Fruit fly (Drosophila melanogaster) whole organism, wandering third instar larva: Measurements from ENCODE around the gene CG11334.

Experiments used
- CG9705 ChIP-seq: fragments of 200-800 bp; sonication (Bioruptor generic); optimal IDR thresholded peaks from 2 replicates; lab custom pipeline; 2018; ENCODE audit warnings: missing biosample characterization, mild to moderate bottlenecking, missing genetic modification characterization
- CrebA ChIP-seq: fragments of 200-800 bp; sonication (Bioruptor generic); optimal IDR thresholded peaks from 2 replicates; lab custom pipeline; 2016; ENCODE audit warnings: missing biosample characterization, mild to moderate bottlenecking, missing genetic modification characterization, borderline replicate concordance
- Dif ChIP-seq: fragments of 200-275, 200-300 bp; sonication (Bioruptor generic); optimal IDR thresholded peaks from 2 replicates; lab custom pipeline; 2018; ENCODE audit warnings: missing biosample characterization, missing genetic modification characterization; ENCODE audit not compliant: partially characterized antibody
- Hr78 ChIP-seq: fragments of >200 bp; optimal IDR thresholded peaks from 2 replicates; lab custom pipeline; 2017; ENCODE audit warnings: missing biosample characterization, missing genetic modification characterization
- Mio ChIP-seq: sonication (Bioruptor generic); optimal IDR thresholded peaks from 2 replicates; lab custom pipeline; 2016; ENCODE audit warnings: missing biosample characterization, missing genetic modification characterization
- Rel ChIP-seq, 2 experiments: fragments of 200-800 bp; sonication (Bioruptor generic) in 1 of 2; optimal IDR thresholded peaks; 2 replicates in 1 of 2; 3 replicates in 1 of 2; lab custom pipeline; 2016 to 2019; ENCODE audit warnings: mild to moderate bottlenecking in 2 of 2, missing biosample characterization in 2 of 2, missing genetic modification characterization in 2 of 2, moderate library complexity in 1 of 2
- Vsx2 ChIP-seq: fragments of 200-300, 225-300 bp; sonication (Bioruptor generic); optimal IDR thresholded peaks from 2 replicates; lab custom pipeline; 2018; ENCODE audit warnings: missing biosample characterization, missing genetic modification characterization; ENCODE audit not compliant: partially characterized antibody
- br ChIP-seq: fragments of 200-800 bp; sonication (Bioruptor generic); optimal IDR thresholded peaks from 2 replicates; lab custom pipeline; 2016; ENCODE audit warnings: missing biosample characterization, missing genetic modification characterization
- brk ChIP-seq: fragments of 200-800 bp; sonication (Bioruptor generic); optimal IDR thresholded peaks from 2 replicates; lab custom pipeline; 2016; ENCODE audit warnings: missing biosample characterization, mild to moderate bottlenecking, missing genetic modification characterization
- lola ChIP-seq: fragments of >200 bp; optimal IDR thresholded peaks from 2 replicates; lab custom pipeline; 2017; ENCODE audit warnings: missing biosample characterization, missing genetic modification characterization
- pan ChIP-seq: fragments of >200 bp; optimal IDR thresholded peaks from 2 replicates; lab custom pipeline; 2017
- psq ChIP-seq: fragments of 200-800 bp; sonication (Bioruptor generic); optimal IDR thresholded peaks from 3 replicates; lab custom pipeline; 2017; ENCODE audit warnings: missing biosample characterization, mild to moderate bottlenecking, missing genetic modification characterization, moderate library complexity
- usp ChIP-seq: fragments of >200 bp; optimal IDR thresholded peaks from 2 replicates; lab custom pipeline; 2017; ENCODE audit warnings: missing biosample characterization, missing genetic modification characterization

dm6 chr3R:31482117-31482516 lies 19.3 kb upstream of the CG11334 start:
- TF ChIP-seq Vsx2 (GFP tag; lab: Kevin White, UChicago), result no peak
- no peak for TF ChIP-seq Hr78
- no peak for TF ChIP-seq psq (GFP tag; lab: Kevin White, UChicago)
- TF ChIP-seq usp (GFP tag; lab: Kevin White, UChicago), result no peak
- TF ChIP-seq lola (GFP tag; lab: Kevin White, UChicago), result no peak
- TF ChIP-seq pan (lab: Kevin White, UChicago), result no peak
- no peak for TF ChIP-seq Rel (GFP tag; optimal IDR thresholded peaks at IDR 0.05; lab: Kevin White, UChicago)
- no peak for TF ChIP-seq Rel (tag; optimal IDR thresholded peaks at IDR 0.05; lab: Kevin White, UChicago)
- no peak for TF ChIP-seq CG9705 (GFP tag; lab: Kevin White, UChicago)
- no peak for TF ChIP-seq brk
- TF ChIP-seq Mio (GFP tag; lab: Kevin White, UChicago), result no peak
- no peak for TF ChIP-seq br (GFP tag; lab: Kevin White, UChicago)
- no peak for TF ChIP-seq CrebA
- no peak for TF ChIP-seq Dif (GFP tag; lab: Kevin White, UChicago)
